Worm (Caenorhabditis elegans) whole organism, young adult: ENCODE results near the gene F42A10.5.

Source experiments
- nfya-1 ChIP-seq: sonication (generic microtip); optimal IDR thresholded peaks from 2 replicates; lab custom pipeline; 2017; ENCODE audit warnings: antibody characterized with exemption, missing compliant biosample characterization, missing genetic modification characterization, borderline replicate concordance; ENCODE audit not compliant: insufficient read depth
- rpc-1 ChIP-seq, 2 experiments: fragments of 150-350 bp in 1 of 2; sonication (generic microtip) in 1 of 2; optimal IDR thresholded peaks; 2 replicates each; lab custom pipeline; 2014 to 2018; ENCODE audit warnings: missing biosample characterization in 1 of 2, missing genetic modification characterization in 1 of 2, missing genetic modification reagents in 1 of 2, missing genotype in 1 of 2

DNA sequence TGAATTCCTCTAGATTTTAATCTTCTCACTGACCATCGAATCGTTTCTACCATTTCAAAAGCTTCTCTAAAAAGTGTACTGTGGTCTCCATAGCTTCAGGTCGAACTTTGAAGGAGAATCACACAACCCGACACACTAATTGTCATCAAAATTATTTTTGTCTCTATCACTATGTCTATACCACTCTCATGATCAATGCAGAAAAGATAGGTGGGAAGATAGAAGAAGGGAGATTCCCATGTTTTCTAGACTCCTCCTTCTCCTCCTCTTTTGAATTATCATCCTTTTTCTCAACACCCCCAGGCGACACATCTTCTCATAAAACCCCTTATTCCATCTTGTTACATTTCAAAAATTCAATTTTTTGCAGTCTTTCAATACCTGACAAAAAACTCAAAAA lies 27.4 kb downstream of the F42A10.5 start, which contains the start of gene Y42G9A.3:
- TF ChIP-seq rpc-1 (optimal IDR thresholded peaks at IDR 0.05; lab: Kevin White, UChicago) = no peak
- no peak for TF ChIP-seq rpc-1 (tag; optimal IDR thresholded peaks at IDR 0.05; lab: Kevin White, UChicago)
- TF ChIP-seq nfya-1 (tag; lab: Kevin White, UChicago) = no peak
